Worm (Caenorhabditis elegans): ENCODE results near the gene F15E6.9.

F15E6.9 gene

DNA sequence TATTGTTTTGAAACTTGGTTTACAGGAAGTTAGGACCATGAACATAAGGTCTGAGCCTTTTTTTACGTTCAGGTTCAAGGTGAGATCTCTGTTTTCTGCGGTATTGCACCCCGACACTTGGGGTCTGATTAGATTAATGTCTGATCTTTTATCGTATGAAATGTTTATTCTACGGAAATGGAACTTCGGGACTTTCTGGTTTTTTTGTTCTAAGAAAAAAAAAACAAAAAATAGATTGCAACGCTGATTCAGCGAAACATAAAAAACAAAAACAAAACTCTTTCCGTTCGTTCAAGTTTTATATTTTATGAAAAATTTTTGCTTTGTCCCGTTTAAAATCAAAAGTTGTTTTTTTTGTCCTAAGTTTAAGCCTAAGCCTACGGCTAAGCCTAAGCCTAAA, 33.7 kb downstream of the F15E6.9 start, which contains the start of gene F36A4.5:
TSS of gene F36A4.5 (plus strand) at position 301 of the 400 bp plus-strand sequence.
- TF ChIP-seq aly-1 (tag; optimal IDR thresholded peaks at IDR 0.05) = no peak
- no peak for TF ChIP-seq ceh-36 (tag; optimal IDR thresholded peaks at IDR 0.05)
- no peak for TF ChIP-seq pes-1 (GFP tag; IDR thresholded peaks at IDR 0.05)
- TF ChIP-seq hmg-4 (GFP tag; optimal IDR thresholded peaks at IDR 0.05) = no peak
- TF ChIP-seq B0310.2 (tag; optimal IDR thresholded peaks at IDR 0.05) = no peak
- TF ChIP-seq ama-1 (optimal IDR thresholded peaks at IDR 0.05) = no peak
- no peak for TF ChIP-seq sea-1 (GFP tag; conservative IDR thresholded peaks at IDR 0.05)
- TF ChIP-seq tbx-11 (GFP tag; IDR thresholded peaks at IDR 0.05) = no peak
- TF ChIP-seq scrt-1 (GFP tag; IDR thresholded peaks at IDR 0.05) = no peak
- TF ChIP-seq tbx-37 (GFP tag; conservative IDR thresholded peaks at IDR 0.05) = no peak
- no peak for TF ChIP-seq hnd-1 (tag; optimal IDR thresholded peaks at IDR 0.05)
- no peak for TF ChIP-seq ets-7 (tag; optimal IDR thresholded peaks at IDR 0.05)
- no peak for TF ChIP-seq tra-4 (tag; optimal IDR thresholded peaks at IDR 0.05)
- TF ChIP-seq flt-1 (GFP tag; IDR thresholded peaks at IDR 0.05) = no peak
- TF ChIP-seq F13C5.2 (tag; optimal IDR thresholded peaks at IDR 0.05) = no peak
- TF ChIP-seq ceh-13 (GFP tag; optimal IDR thresholded peaks at IDR 0.05) = no peak

DNA sequence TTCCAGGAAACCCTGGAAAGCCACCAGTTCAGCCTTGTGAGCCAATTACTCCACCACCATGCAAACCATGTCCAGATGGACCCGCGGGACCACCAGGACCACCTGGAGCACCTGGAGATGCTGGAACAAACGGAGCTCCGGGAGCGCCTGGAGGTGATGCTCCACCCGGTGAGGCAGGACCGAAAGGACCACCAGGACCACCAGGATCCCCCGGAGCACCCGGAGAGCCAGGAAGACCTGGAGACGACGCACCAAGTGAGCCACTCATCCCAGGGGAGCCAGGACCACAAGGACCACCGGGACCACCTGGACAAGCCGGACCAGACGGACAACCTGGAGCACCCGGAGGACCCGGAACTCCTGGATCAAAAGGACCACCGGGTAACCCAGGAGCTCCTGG, 34.2 kb downstream of the F15E6.9 start:
- TF ChIP-seq ceh-13 (GFP tag; optimal IDR thresholded peaks at IDR 0.05) = no peak
- no peak for TF ChIP-seq aly-1 (tag; optimal IDR thresholded peaks at IDR 0.05)
- no peak for TF ChIP-seq tbx-11 (GFP tag; IDR thresholded peaks at IDR 0.05)
- no peak for TF ChIP-seq tra-4 (tag; optimal IDR thresholded peaks at IDR 0.05)
- no peak for TF ChIP-seq hmg-4 (GFP tag; optimal IDR thresholded peaks at IDR 0.05)
- TF ChIP-seq hnd-1 (tag; optimal IDR thresholded peaks at IDR 0.05) = no peak
- no peak for TF ChIP-seq tbx-37 (GFP tag; conservative IDR thresholded peaks at IDR 0.05)
- no peak for TF ChIP-seq pes-1 (GFP tag; IDR thresholded peaks at IDR 0.05)
- no peak for TF ChIP-seq flt-1 (GFP tag; IDR thresholded peaks at IDR 0.05)
- TF ChIP-seq F13C5.2 (tag; optimal IDR thresholded peaks at IDR 0.05) = no peak
- no peak for TF ChIP-seq ets-7 (tag; optimal IDR thresholded peaks at IDR 0.05)
- TF ChIP-seq ama-1 (optimal IDR thresholded peaks at IDR 0.05) = no peak

DNA sequence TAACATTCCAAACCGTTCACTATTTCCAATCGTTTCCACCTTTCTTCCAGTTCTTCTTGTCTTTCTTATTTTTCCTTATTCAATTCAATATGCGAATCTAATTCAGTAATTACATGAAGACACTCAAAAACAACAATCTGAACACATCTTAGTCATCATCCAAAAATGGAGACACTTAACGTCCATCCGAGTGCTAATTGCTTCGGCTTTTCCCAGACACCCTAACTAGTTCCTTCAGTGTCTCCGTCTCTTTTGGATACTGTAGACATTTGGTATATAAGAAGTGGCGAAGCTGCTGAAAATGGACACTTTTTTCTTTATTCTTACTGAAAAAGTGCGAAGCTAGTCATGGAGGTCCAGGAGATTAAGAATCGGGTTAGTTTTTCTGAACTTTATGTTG, 35.9 kb downstream of the F15E6.9 start, which contains the start of gene col-33:
TSS of gene col-33 (plus strand) at position 301 of the 400 bp plus-strand sequence.
- TF ChIP-seq scrt-1 (GFP tag; IDR thresholded peaks at IDR 0.05) = no peak
- TF ChIP-seq F13C5.2 (tag; optimal IDR thresholded peaks at IDR 0.05) = no peak
- no peak for TF ChIP-seq hnd-1 (tag; optimal IDR thresholded peaks at IDR 0.05)
- no peak for TF ChIP-seq sea-1 (GFP tag; conservative IDR thresholded peaks at IDR 0.05)
- no peak for TF ChIP-seq pes-1 (GFP tag; IDR thresholded peaks at IDR 0.05)
- TF ChIP-seq B0310.2 (tag; optimal IDR thresholded peaks at IDR 0.05) = no peak
- TF ChIP-seq tbx-37 (GFP tag; conservative IDR thresholded peaks at IDR 0.05) = no peak
- TF ChIP-seq flt-1 (GFP tag; IDR thresholded peaks at IDR 0.05) = no peak
- TF ChIP-seq tbx-11 (GFP tag; IDR thresholded peaks at IDR 0.05) = no peak
- no peak for TF ChIP-seq ets-7 (tag; optimal IDR thresholded peaks at IDR 0.05)
- no peak for TF ChIP-seq hmbx-1 (tag; optimal IDR thresholded peaks at IDR 0.05)
- no peak for TF ChIP-seq tra-4 (tag; optimal IDR thresholded peaks at IDR 0.05)
- no peak for TF ChIP-seq hmg-4 (GFP tag; optimal IDR thresholded peaks at IDR 0.05)
- no peak for TF ChIP-seq ceh-13 (GFP tag; optimal IDR thresholded peaks at IDR 0.05)
- no peak for TF ChIP-seq aly-1 (tag; optimal IDR thresholded peaks at IDR 0.05)
- no peak for TF ChIP-seq ceh-36 (tag; optimal IDR thresholded peaks at IDR 0.05)
- TF ChIP-seq ama-1 (optimal IDR thresholded peaks at IDR 0.05) = no peak

DNA sequence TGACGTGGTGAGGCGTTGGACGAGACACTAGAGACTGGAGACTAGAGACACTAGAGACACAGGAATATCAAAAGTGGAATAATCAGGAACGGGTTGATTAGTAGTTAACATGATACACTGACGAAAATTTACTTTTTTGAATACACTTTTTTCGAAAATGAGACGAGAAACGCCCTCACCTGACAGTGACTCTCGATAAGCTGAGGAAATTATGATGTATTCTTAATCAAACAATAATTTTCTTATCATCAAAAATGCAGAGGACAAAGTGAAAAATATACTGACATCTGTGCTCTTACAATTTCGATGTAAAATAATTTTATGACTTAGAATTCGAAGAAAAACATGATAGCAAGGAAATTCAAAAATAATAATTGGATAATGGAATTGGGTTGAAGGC, 39.5 kb downstream of the F15E6.9 start:
- TF ChIP-seq sea-1 (GFP tag; conservative IDR thresholded peaks at IDR 0.05) = no peak
- TF ChIP-seq B0310.2 (tag; optimal IDR thresholded peaks at IDR 0.05) = no peak

DNA sequence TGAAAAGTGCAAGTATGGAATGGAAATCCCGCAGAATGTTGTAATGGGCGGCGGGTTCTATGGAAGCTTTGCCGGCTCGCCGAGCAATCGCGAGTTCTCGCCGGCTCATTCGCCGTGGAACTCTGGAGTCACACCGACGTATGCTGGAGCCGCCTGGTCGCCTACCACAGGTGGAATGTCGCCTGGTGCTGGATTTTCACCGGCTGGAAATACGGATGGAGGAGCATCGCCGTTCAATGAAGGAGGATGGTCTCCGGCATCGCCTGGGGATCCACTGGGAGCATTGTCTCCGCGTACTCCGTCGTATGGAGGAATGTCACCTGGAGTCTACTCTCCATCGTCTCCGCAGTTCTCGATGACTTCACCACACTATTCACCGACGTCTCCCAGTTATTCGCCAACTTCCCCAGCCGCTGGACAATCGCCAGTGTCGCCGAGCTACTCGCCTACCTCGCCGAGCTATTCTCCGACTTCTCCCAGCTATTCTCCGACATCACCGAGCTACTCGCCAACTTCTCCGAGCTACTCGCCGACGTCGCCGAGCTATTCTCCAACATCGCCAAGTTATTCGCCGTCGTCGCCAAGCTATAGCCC, 43.8 kb downstream of the F15E6.9 start:
- peak; percentile 1 for TF ChIP-seq aly-1 (tag; optimal IDR thresholded peaks at IDR 0.05)
- TF ChIP-seq scrt-1 (GFP tag; IDR thresholded peaks at IDR 0.05) = no peak
- no peak for TF ChIP-seq tbx-11 (GFP tag; IDR thresholded peaks at IDR 0.05)

DNA sequence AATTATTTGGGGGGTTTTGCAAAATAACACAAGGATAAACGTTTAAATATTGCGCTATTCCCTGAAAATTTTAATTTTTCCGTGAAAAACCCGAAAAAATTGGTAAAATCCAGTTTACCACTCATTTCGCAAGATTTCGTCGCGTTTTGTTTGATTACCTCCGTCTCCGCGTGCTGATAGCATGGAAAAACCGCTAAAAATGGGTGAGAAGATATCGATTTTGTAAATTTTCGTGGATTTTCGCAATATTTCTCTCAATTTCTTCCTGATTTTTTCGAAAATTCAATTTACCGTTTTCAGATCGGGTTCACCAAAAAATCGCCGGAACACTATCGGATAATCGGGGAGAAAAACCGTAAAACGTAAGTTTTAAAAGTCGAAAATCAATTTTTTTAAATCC, 51.1 kb downstream of the F15E6.9 start, which contains the start of gene ama-1:
TSS of gene ama-1 (plus strand) at position 301 of the 400 bp plus-strand sequence.
- TF ChIP-seq pes-1 (GFP tag; IDR thresholded peaks at IDR 0.05) = no peak
- TF ChIP-seq ceh-36 (tag; optimal IDR thresholded peaks at IDR 0.05) = no peak
- TF ChIP-seq scrt-1 (GFP tag; IDR thresholded peaks at IDR 0.05) = no peak
- TF ChIP-seq aly-1 (tag; optimal IDR thresholded peaks at IDR 0.05) = no peak
- no peak for TF ChIP-seq B0310.2 (tag; optimal IDR thresholded peaks at IDR 0.05)
- TF ChIP-seq hnd-1 (tag; optimal IDR thresholded peaks at IDR 0.05) = no peak

DNA sequence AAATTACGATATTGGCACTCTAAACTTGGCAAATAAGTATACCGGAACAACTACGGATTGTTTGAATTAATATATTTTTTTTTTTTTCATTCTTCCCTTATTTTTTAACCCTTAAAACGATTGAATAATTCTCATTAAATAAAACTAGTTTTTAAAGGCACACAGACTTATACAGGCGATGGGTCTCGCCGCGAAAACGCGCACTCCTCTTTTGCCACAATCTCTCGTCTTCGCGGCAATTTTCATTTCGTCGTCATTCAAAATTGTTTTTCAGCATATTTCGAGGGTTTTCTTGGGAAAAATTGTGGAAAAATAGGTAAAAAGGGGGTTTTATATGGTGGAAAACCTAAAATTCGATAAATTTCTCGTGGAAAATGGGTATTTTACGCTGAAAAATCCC, 51.5 kb downstream of the F15E6.9 start:
- TF ChIP-seq hmbx-1 (tag; optimal IDR thresholded peaks at IDR 0.05) = no peak
- no peak for TF ChIP-seq flt-1 (GFP tag; IDR thresholded peaks at IDR 0.05)
- no peak for TF ChIP-seq aly-1 (tag; optimal IDR thresholded peaks at IDR 0.05)
- TF ChIP-seq ama-1 (optimal IDR thresholded peaks at IDR 0.05) = no peak
- TF ChIP-seq ets-7 (tag; optimal IDR thresholded peaks at IDR 0.05) = no peak
- peak; percentile 18 for TF ChIP-seq F13C5.2 (tag; optimal IDR thresholded peaks at IDR 0.05)

DNA sequence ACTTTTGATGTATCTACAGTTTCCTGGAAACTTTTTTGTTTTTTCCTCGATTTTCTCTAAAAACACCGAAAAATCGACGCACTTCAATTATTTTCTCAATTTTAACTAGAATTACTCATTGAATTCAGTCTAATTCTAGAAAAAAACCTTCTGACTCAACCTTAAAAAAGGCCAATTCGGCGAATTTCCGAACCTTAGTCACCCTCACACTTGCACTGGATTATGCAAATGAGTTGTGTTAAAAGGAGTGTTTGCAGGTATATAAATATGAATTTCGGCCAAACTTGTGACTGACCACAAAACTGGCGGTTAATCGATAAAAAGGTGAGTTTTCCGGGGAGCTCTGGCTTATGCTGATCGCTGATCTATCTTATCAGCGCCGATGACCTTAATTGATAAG, 52.4 kb downstream of the F15E6.9 start, which contains the start of gene ttr-20:
TSS of gene ttr-20 (plus strand) at position 301 of the 400 bp plus-strand sequence.
- TF ChIP-seq sea-1 (GFP tag; conservative IDR thresholded peaks at IDR 0.05) (no peak), ets-7 (tag; optimal IDR thresholded peaks at IDR 0.05) (no peak)
